Fruit fly (Drosophila melanogaster): ENCODE measurements around the gene yip7.
A peak's percentile ranks its signal among the peaks of the same experiment; 100 is the strongest.

yip7 gene

DNA sequence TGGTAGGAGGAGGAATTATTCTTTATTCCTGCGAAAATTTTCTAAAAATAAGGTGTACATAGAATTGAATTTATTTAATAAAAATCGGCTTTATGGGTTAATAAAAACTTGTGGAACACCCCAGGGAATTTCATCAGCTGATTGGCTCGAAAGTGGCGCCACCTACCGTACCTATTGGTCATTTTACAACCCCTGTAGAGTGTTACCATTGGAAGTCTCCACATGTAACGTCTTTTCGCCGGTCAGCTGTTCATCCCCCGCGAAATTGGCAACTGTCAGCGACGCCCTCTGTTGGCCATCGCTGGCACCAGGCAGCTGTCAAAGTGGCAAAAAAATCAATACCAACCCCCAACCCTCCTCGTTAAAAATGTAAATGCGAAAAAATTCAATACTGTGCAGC is 47.5 kb downstream of the yip7 start, which contains the start of gene CG13293 (continued):
- TF ChIP-seq CG14441 (GFP tag; IDR thresholded peaks at IDR 0.05) (no peak), CG11695 (GFP tag; IDR thresholded peaks at IDR 0.05) (no peak), CG31388 (GFP tag; optimal IDR thresholded peaks at IDR 0.05) (no peak), chm (GFP tag; IDR thresholded peaks at IDR 0.05) (no peak), CTCF (GFP tag; optimal IDR thresholded peaks at IDR 0.05) (peak; percentile 93), tll (GFP tag; optimal IDR thresholded peaks at IDR 0.05) (no peak), Taf1 (GFP tag; IDR thresholded peaks at IDR 0.05) (no peak), ssp (GFP tag; IDR thresholded peaks at IDR 0.05) (0 out of 2 replicates have a peak, but pooled peaks have one; percentile 9), Myb (GFP tag; optimal IDR thresholded peaks at IDR 0.05) (peak; percentile 61), dpn (GFP tag; optimal IDR thresholded peaks at IDR 0.05) (no peak), CG8944 (GFP tag; optimal IDR thresholded peaks at IDR 0.05) (no peak), sisA (GFP tag; IDR thresholded peaks at IDR 0.05) (no peak), crp (GFP tag; optimal IDR thresholded peaks at IDR 0.05) (peak; percentile 39 to 87), CG11456 (GFP tag; IDR thresholded peaks at IDR 0.05) (no peak), PHDP (tag; optimal IDR thresholded peaks at IDR 0.05) (no peak), CG4328 (GFP tag; optimal IDR thresholded peaks at IDR 0.05) (no peak), CG3407 (GFP tag; optimal IDR thresholded peaks at IDR 0.05) (no peak), CG11398 (GFP tag; optimal IDR thresholded peaks at IDR 0.05) (no peak), zen (tag; optimal IDR thresholded peaks at IDR 0.05) (no peak), CG13123 (GFP tag; optimal IDR thresholded peaks at IDR 0.05) (no peak), CG16863 (GFP tag; optimal IDR thresholded peaks at IDR 0.05) (no peak), gem (tag; optimal IDR thresholded peaks at IDR 0.05) (no peak), Side (GFP tag; optimal IDR thresholded peaks at IDR 0.05) (no peak), MESR4 (GFP tag; optimal IDR thresholded peaks at IDR 0.05) (peak; percentile 30), bcd (GFP tag; optimal IDR thresholded peaks at IDR 0.05) (no peak), CG32532 (GFP tag; IDR thresholded peaks at IDR 0.05) (no peak), CG11560 (tag; IDR thresholded peaks at IDR 0.05) (no peak), Abd-B (GFP tag; optimal IDR thresholded peaks at IDR 0.05) (no peak), CG1647 (GFP tag; optimal IDR thresholded peaks at IDR 0.05) (no peak), Max (GFP tag; optimal IDR thresholded peaks at IDR 0.05) (no peak), CG14965 (GFP tag; optimal IDR thresholded peaks at IDR 0.05; ENCODE audit: borderline replicate concordance) (no peak), hb (GFP tag; IDR thresholded peaks at IDR 0.05; ENCODE audit: partially characterized antibody) (no peak), CG18476 (GFP tag; optimal IDR thresholded peaks at IDR 0.05) (peak; percentile 90), grn (GFP tag; optimal IDR thresholded peaks at IDR 0.05) (no peak), Six4 (GFP tag; optimal IDR thresholded peaks at IDR 0.05) (no peak), CG9727 (GFP tag; optimal IDR thresholded peaks at IDR 0.05) (no peak), Dll (GFP tag; IDR thresholded peaks at IDR 0.05; ENCODE audit: partially characterized antibody) (no peak), Bteb2 (GFP tag; optimal IDR thresholded peaks at IDR 0.05) (no peak), CG4707 (GFP tag; optimal IDR thresholded peaks at IDR 0.05) (no peak), CG10147 (GFP tag; optimal IDR thresholded peaks at IDR 0.05) (no peak), CG7556 (GFP tag; optimal IDR thresholded peaks at IDR 0.05) (no peak), nau (GFP tag; optimal IDR thresholded peaks at IDR 0.05) (no peak), Tbp (GFP tag; optimal IDR thresholded peaks at IDR 0.05) (no peak), trem (tag; optimal IDR thresholded peaks at IDR 0.05) (peak; percentile 1), MBD-R2 (GFP tag; IDR thresholded peaks at IDR 0.05) (peak; percentile 22; the same call in 1 of the 2 replicates), Usf (GFP tag; optimal IDR thresholded peaks at IDR 0.05) (no peak), psq (GFP tag; optimal IDR thresholded peaks at IDR 0.05) (no peak), lmd (GFP tag; IDR thresholded peaks at IDR 0.05) (no peak), CG10267 (tag; optimal IDR thresholded peaks at IDR 0.05) (no peak), Rx (GFP tag; IDR thresholded peaks at IDR 0.05) (peak; percentile 24; the same call in 1 of the 2 replicates), ap (GFP tag; IDR thresholded peaks at IDR 0.05) (no peak), CG3163 (GFP tag; optimal IDR thresholded peaks at IDR 0.05) (no peak)
